Worm (Caenorhabditis elegans) whole organism, L4 larva: ENCODE measurements around the gene srsx-14.
A peak's percentile ranks its signal among the peaks of the same experiment; 100 is the strongest.

Source experiments
- F10B5.3 ChIP-seq: sonication (generic microtip); optimal IDR thresholded peaks from 2 replicates; lab custom pipeline; 2016; ENCODE audit warnings: mild to moderate bottlenecking, missing genetic modification characterization, missing compliant biosample characterization
- F37D6.2 ChIP-seq: sonication (generic microtip); optimal IDR thresholded peaks from 2 replicates; lab custom pipeline; 2016; ENCODE audit warnings: mild to moderate bottlenecking, missing genetic modification characterization, missing compliant biosample characterization
- R02D3.7 ChIP-seq: fragments of 150-350 bp; sonication (generic microtip); optimal IDR thresholded peaks from 3 replicates; lab custom pipeline; 2014; ENCODE audit warnings: missing biosample characterization, missing genetic modification characterization
- T20F7.1 ChIP-seq: fragments of 200-800 bp; sonication (Bioruptor generic); optimal IDR thresholded peaks from 2 replicates; lab custom pipeline; 2018; ENCODE audit warnings: mild to moderate bottlenecking, missing genetic modification characterization, missing compliant biosample characterization
- T26A8.4 ChIP-seq: fragments of 200-800 bp; sonication (Bioruptor generic); IDR thresholded peaks from 2 replicates; pipeline ENCODE4 v1.3.6; 2022; ENCODE audit warnings: missing genetic modification characterization, missing compliant biosample characterization
- Y105C5A.15 ChIP-seq: fragments of 200-800 bp; sonication (Bioruptor generic); IDR thresholded peaks from 2 replicates; pipeline ENCODE4 v1.3.6; 2022; ENCODE audit warnings: missing genetic modification characterization, missing compliant biosample characterization
- Y75B8A.6 ChIP-seq: fragments of 200-800 bp; sonication (Bioruptor generic); IDR thresholded peaks from 2 replicates; pipeline ENCODE4 v1.3.6; 2022; ENCODE audit warnings: missing genetic modification reagents, missing genetic modification characterization, missing compliant biosample characterization
- ZK337.2 ChIP-seq: fragments of 200-800 bp; sonication (Bioruptor generic); IDR thresholded peaks from 2 replicates; pipeline ENCODE4 v1.3.6; 2022; ENCODE audit warnings: missing genetic modification reagents, missing genetic modification characterization, missing compliant biosample characterization
- ZK546.5 ChIP-seq, 2 experiments: sonication (generic microtip); optimal IDR thresholded peaks; 2 replicates each; lab custom pipeline; 2017; ENCODE audit warnings: missing biosample characterization in 2 of 2, missing genetic modification characterization in 2 of 2
- aha-1 ChIP-seq: fragments of 150-350 bp; peaks from one replicate; lab custom pipeline; 2014; ENCODE audit warnings: missing biosample characterization, missing genetic modification characterization
- ama-1 ChIP-seq: fragments of 150-350 bp; optimal IDR thresholded peaks from 2 replicates; lab custom pipeline; 2014; ENCODE audit warnings: inconsistent platforms, mixed read lengths
- arid-1 ChIP-seq: fragments of 200-800 bp; sonication (Bioruptor generic); conservative IDR thresholded peaks from 2 replicates; pipeline ENCODE4 v1.3.6; 2022; ENCODE audit warnings: missing genetic modification reagents, missing genetic modification characterization, missing compliant biosample characterization
- attf-4 ChIP-seq: sonication (generic microtip); optimal IDR thresholded peaks from 3 replicates; lab custom pipeline; 2017; ENCODE audit warnings: missing biosample characterization, missing genetic modification characterization
- ceh-20 ChIP-seq: fragments of 200-800 bp; sonication (Bioruptor generic); IDR thresholded peaks from 2 replicates; pipeline ENCODE4 v1.3.6; 2022; ENCODE audit warnings: missing genetic modification reagents, missing genetic modification characterization, missing compliant biosample characterization
- ceh-32 ChIP-seq: sonication (generic microtip); optimal IDR thresholded peaks from 2 replicates; lab custom pipeline; 2016; ENCODE audit warnings: mild to moderate bottlenecking, missing genetic modification characterization, missing compliant biosample characterization; ENCODE audit not compliant: poor library complexity
- ceh-44 ChIP-seq: fragments of 200-800 bp; sonication (Bioruptor generic); IDR thresholded peaks from 2 replicates; pipeline ENCODE4 v1.3.6; 2022; ENCODE audit warnings: missing genetic modification reagents, missing genetic modification characterization, missing compliant biosample characterization
- daf-16 ChIP-seq, 3 experiments: sonication (generic microtip); optimal IDR thresholded peaks; 2 replicates each; lab custom pipeline; 2016 to 2017; ENCODE audit warnings: missing genetic modification characterization in 3 of 3, missing genetic modification reagents in 3 of 3, mild to moderate bottlenecking in 2 of 3, missing compliant biosample characterization in 2 of 3, missing biosample characterization in 1 of 3, moderate library complexity in 1 of 3
- dmd-6 ChIP-seq: fragments of 200-800 bp; sonication (Bioruptor generic); IDR thresholded peaks from 2 replicates; pipeline ENCODE4 v1.3.6; 2022; ENCODE audit warnings: missing genetic modification reagents, missing genetic modification characterization, missing compliant biosample characterization
- dve-1 ChIP-seq: sonication (generic microtip); optimal IDR thresholded peaks from 2 replicates; lab custom pipeline; 2017; ENCODE audit warnings: antibody characterized with exemption, mild to moderate bottlenecking, missing genetic modification characterization, missing compliant biosample characterization; ENCODE audit not compliant: insufficient read depth
- fkh-10 ChIP-seq: fragments of 150-350 bp; optimal IDR thresholded peaks from 2 replicates; lab custom pipeline; 2014; ENCODE audit warnings: missing biosample characterization, missing genetic modification reagents, missing genetic modification characterization
- gei-8 ChIP-seq: fragments of 200-800 bp; sonication (Bioruptor generic); optimal IDR thresholded peaks from 2 replicates; lab custom pipeline; 2018; ENCODE audit warnings: mild to moderate bottlenecking, missing genetic modification characterization, missing compliant biosample characterization
- hlh-11 ChIP-seq: fragments of 200-800 bp; sonication (Bioruptor generic); optimal IDR thresholded peaks from 2 replicates; lab custom pipeline; 2018; ENCODE audit warnings: mild to moderate bottlenecking, missing genetic modification characterization, missing compliant biosample characterization
- hlh-30 ChIP-seq: sonication (generic microtip); optimal IDR thresholded peaks from 2 replicates; lab custom pipeline; 2017; ENCODE audit warnings: antibody characterized with exemption, mild to moderate bottlenecking, missing genetic modification characterization, missing compliant biosample characterization; ENCODE audit not compliant: insufficient read depth
- lin-1 ChIP-seq: fragments of 200-800 bp; sonication (Bioruptor generic); IDR thresholded peaks from 2 replicates; pipeline ENCODE4 v1.3.6; 2022; ENCODE audit warnings: missing genetic modification reagents, missing genetic modification characterization, missing compliant biosample characterization
- lir-3 ChIP-seq: sonication (generic microtip); optimal IDR thresholded peaks from 2 replicates; lab custom pipeline; 2016; ENCODE audit warnings: mild to moderate bottlenecking, missing genetic modification characterization, missing compliant biosample characterization
- madf-9 ChIP-seq: fragments of 200-800 bp; sonication (Bioruptor generic); conservative IDR thresholded peaks from 2 replicates; pipeline ENCODE4 v1.3.6; 2022; ENCODE audit warnings: missing genetic modification reagents, missing genetic modification characterization, missing compliant biosample characterization
- mdt-29 ChIP-seq: fragments of 200-800 bp; sonication (Bioruptor generic); IDR thresholded peaks from 2 replicates; pipeline ENCODE4 v1.3.6; 2022; ENCODE audit warnings: missing genetic modification reagents, missing genetic modification characterization, missing compliant biosample characterization
- mes-2 ChIP-seq: sonication (generic microtip); optimal IDR thresholded peaks from 2 replicates; lab custom pipeline; 2016; ENCODE audit warnings: missing genotype, mild to moderate bottlenecking, missing genetic modification characterization, missing compliant biosample characterization; ENCODE audit not compliant: poor library complexity, severe bottlenecking
- mxl-2 ChIP-seq: fragments of 200-800 bp; sonication (Bioruptor generic); conservative IDR thresholded peaks from 2 replicates; pipeline ENCODE4 v1.3.6; 2022; ENCODE audit warnings: missing genetic modification reagents, missing genetic modification characterization, missing compliant biosample characterization
- mxl-3 ChIP-seq: fragments of 200-800 bp; sonication (Bioruptor generic); optimal IDR thresholded peaks from 2 replicates; lab custom pipeline; 2018; ENCODE audit warnings: mild to moderate bottlenecking, missing genetic modification characterization, missing compliant biosample characterization
- nhr-10 ChIP-seq: fragments of 150-350 bp; optimal IDR thresholded peaks from 2 replicates; lab custom pipeline; 2014; ENCODE audit warnings: missing biosample characterization, missing genetic modification characterization
- nhr-11 ChIP-seq: fragments of 150-350 bp; optimal IDR thresholded peaks from 2 replicates; lab custom pipeline; 2014; ENCODE audit warnings: missing biosample characterization, missing genetic modification characterization
- nhr-237 ChIP-seq: sonication (generic microtip); optimal IDR thresholded peaks from 2 replicates; lab custom pipeline; 2017; ENCODE audit warnings: missing biosample characterization, missing genetic modification characterization
- nhr-25 ChIP-seq: sonication (generic microtip); optimal IDR thresholded peaks from 2 replicates; lab custom pipeline; 2017; ENCODE audit warnings: missing genetic modification characterization, mild to moderate bottlenecking, missing compliant biosample characterization, antibody characterized with exemption, moderate library complexity, borderline replicate concordance; ENCODE audit not compliant: insufficient read depth
- nhr-28 ChIP-seq: fragments of 150-350 bp; optimal IDR thresholded peaks from 2 replicates; lab custom pipeline; 2014; ENCODE audit warnings: missing biosample characterization, missing genetic modification characterization
- nhr-41 ChIP-seq: fragments of 200-800 bp; sonication (Bioruptor generic); IDR thresholded peaks from 2 replicates; pipeline ENCODE4 v1.3.6; 2022; ENCODE audit warnings: missing genetic modification reagents, missing genetic modification characterization, missing compliant biosample characterization
- nhr-6 ChIP-seq: fragments of 150-350 bp; optimal IDR thresholded peaks from 2 replicates; lab custom pipeline; 2014; ENCODE audit warnings: missing biosample characterization, missing genetic modification characterization
- nhr-76 ChIP-seq: fragments of 150-350 bp; optimal IDR thresholded peaks from 2 replicates; lab custom pipeline; 2014; ENCODE audit warnings: missing biosample characterization, missing genetic modification characterization
- php-3 ChIP-seq: fragments of 200-800 bp; sonication (Bioruptor generic); IDR thresholded peaks from 2 replicates; pipeline ENCODE4 v1.3.6; 2022; ENCODE audit warnings: missing genetic modification reagents, missing genetic modification characterization, missing compliant biosample characterization
- pqm-1 ChIP-seq: sonication (generic microtip); optimal IDR thresholded peaks from 2 replicates; lab custom pipeline; 2017; ENCODE audit warnings: missing biosample characterization, missing genetic modification characterization
- rbr-2 ChIP-seq: sonication (generic microtip); optimal IDR thresholded peaks from 2 replicates; lab custom pipeline; 2016; ENCODE audit warnings: missing genotype, missing genetic modification characterization, missing compliant biosample characterization
- saeg-2 ChIP-seq: fragments of 200-800 bp; sonication (Bioruptor generic); IDR thresholded peaks from 2 replicates; pipeline ENCODE4 v1.3.6; 2022; ENCODE audit warnings: missing genetic modification reagents, missing genetic modification characterization, missing compliant biosample characterization
- set-16 ChIP-seq: fragments of 200-800 bp; sonication (Bioruptor generic); IDR thresholded peaks from 2 replicates; pipeline ENCODE4 v1.3.6; 2022; ENCODE audit warnings: missing genetic modification reagents, missing genetic modification characterization, missing compliant biosample characterization
- skn-1 ChIP-seq: fragments of 150-350 bp; optimal IDR thresholded peaks from 2 replicates; lab custom pipeline; 2014; ENCODE audit warnings: missing biosample characterization, missing genetic modification characterization
- snpc-1.2 ChIP-seq: fragments of 200-800 bp; sonication (Bioruptor generic); IDR thresholded peaks from 2 replicates; pipeline ENCODE4 v1.3.6; 2022; ENCODE audit warnings: missing genetic modification reagents, missing genetic modification characterization, missing compliant biosample characterization
- snpc-4 ChIP-seq: fragments of 150-350 bp; optimal IDR thresholded peaks from 2 replicates; lab custom pipeline; 2014; ENCODE audit warnings: missing biosample characterization, missing genetic modification characterization
- tra-1 ChIP-seq: fragments of 200-800 bp; sonication (Bioruptor generic); IDR thresholded peaks from 2 replicates; pipeline ENCODE4 v1.3.6; 2022; ENCODE audit warnings: missing genetic modification reagents, missing genetic modification characterization, missing compliant biosample characterization
- zfp-2 ChIP-seq: sonication (generic microtip); optimal IDR thresholded peaks from 2 replicates; lab custom pipeline; 2016; ENCODE audit warnings: mild to moderate bottlenecking, missing genetic modification characterization, missing compliant biosample characterization

srsx-14 gene

DNA sequence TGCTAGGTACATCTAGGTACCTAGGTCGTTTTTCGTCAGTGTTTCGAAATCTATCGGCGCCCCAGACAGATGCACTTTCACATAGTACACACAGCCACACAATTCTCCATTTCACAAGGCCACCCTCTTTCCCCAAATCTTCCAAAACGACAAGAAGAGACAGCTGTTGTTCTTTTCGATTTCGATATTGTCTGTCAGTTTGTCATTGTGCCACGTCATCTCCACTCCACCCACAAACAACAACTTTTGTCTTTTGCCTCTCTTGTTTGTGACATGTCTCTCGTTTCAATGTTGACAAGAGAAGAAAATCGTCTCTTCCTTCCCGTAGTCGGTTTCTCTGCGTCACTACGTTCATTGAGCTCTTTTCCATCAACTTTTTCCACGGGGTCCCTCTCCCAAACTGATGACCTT, 33.1 kb downstream of the srsx-14 start (continued):
- peak; percentile 50; the same call in 1 of the 2 replicates for TF ChIP-seq T26A8.4 (GFP tag; lab: Robert Waterston, UW)
- peak; percentile 50 for TF ChIP-seq dmd-6 (GFP tag; lab: Robert Waterston, UW)
- TF ChIP-seq tra-1 (GFP tag; lab: Robert Waterston, UW) = peak; percentile 26; the same call in 1 of the 2 replicates
- TF ChIP-seq ceh-44 = no peak
- no peak for TF ChIP-seq Y75B8A.6 (GFP tag; lab: Robert Waterston, UW)
- TF ChIP-seq rbr-2 (tag; lab: Kevin White, UChicago) = peak; percentile 61
- no peak for TF ChIP-seq snpc-4 (tag; lab: Kevin White, UChicago)
- no peak for TF ChIP-seq T20F7.1 (GFP tag; lab: Kevin White, UChicago)
- no peak for TF ChIP-seq lin-1 (GFP tag; lab: Robert Waterston, UW)
- no peak for TF ChIP-seq saeg-2 (GFP tag; lab: Robert Waterston, UW)
- TF ChIP-seq gei-8 (GFP tag; lab: Kevin White, UChicago) = no peak
- no peak for TF ChIP-seq mdt-29
- TF ChIP-seq lir-3 = no peak
- TF ChIP-seq madf-9 = no peak
- TF ChIP-seq Y105C5A.15 (GFP tag; lab: Robert Waterston, UW) = no peak
- TF ChIP-seq F10B5.3 (tag; lab: Kevin White, UChicago) = no peak
- TF ChIP-seq ceh-32 = no peak
- TF ChIP-seq, all 104 proteins: peak for 27

DNA sequence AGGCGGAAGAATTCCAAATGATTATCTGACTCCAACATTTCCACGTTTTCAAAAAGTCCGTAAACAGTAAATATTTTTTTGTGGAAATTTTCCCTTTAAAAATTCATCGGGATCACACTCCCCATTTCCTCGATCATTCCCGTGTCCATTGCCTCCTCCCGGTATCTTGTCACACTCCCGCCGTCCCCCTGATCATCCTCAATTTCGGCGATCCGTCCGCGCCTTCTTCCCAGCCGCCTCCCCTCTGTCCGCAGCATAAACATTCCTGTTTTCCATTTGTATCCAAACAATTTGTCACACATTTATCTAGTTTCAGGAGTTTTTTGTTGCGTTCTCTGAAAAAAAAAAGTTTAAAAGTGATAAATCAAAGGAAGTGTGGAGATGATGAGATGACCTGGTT, 34.0 kb downstream of the srsx-14 start:
- TF ChIP-seq ceh-20 (GFP tag; lab: Robert Waterston, UW) (no peak), snpc-1.2 (GFP tag; lab: Robert Waterston, UW) (no peak), hlh-30 (tag; lab: Kevin White, UChicago) (peak; percentile 62), hlh-11 (peak; percentile 64), php-3 (GFP tag; lab: Robert Waterston, UW) (no peak), skn-1 (no peak), ZK337.2 (GFP tag; lab: Robert Waterston, UW) (no peak), R02D3.7 (tag; lab: Kevin White, UChicago) (no peak), ZK546.5 (tag; optimal IDR thresholded peaks at IDR 0.05; lab: Kevin White, UChicago) (no peak), aha-1 (peak; percentile 71), nhr-28 (peak; percentile 55), fkh-10 (no peak), nhr-76 (tag; lab: Kevin White, UChicago) (no peak), daf-16 (GFP tag; optimal IDR thresholded peaks at IDR 0.05; lab: Kevin White, UChicago) (peak in 1 of 2 experiments; percentile 39), daf-16 (tag; optimal IDR thresholded peaks at IDR 0.05; lab: Kevin White, UChicago) (no peak), set-16 (GFP tag; lab: Robert Waterston, UW) (peak; percentile 50; the same call in 1 of the 2 replicates), mxl-3 (GFP tag; lab: Kevin White, UChicago) (peak; percentile 10)

DNA sequence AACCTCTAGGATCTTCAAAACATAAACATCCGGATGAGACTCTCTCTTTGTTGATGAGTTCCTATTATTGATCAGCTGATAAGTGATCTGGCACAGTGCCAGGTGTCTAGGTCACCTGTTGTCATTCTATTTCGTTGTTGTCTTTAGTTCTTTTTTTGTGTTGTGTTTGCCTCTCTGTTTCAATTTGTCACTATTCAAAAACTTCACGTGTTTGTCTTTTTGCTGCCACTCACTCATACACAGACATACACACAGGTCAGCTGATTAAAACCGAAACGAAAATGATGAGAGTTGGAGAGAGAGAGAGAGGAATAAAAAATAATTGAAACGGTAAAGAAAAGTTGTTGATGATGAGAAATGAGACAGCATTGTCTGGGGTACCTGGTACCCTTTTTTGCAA, 35.8 kb downstream of the srsx-14 start:
- TF ChIP-seq T26A8.4 (GFP tag; lab: Robert Waterston, UW) (0 out of 2 replicates have a peak, but pooled peaks have one; percentile 46), set-16 (GFP tag; lab: Robert Waterston, UW) (0 out of 2 replicates have a peak, but pooled peaks have one; percentile 9), arid-1 (0 out of 2 replicates have a peak, but pooled peaks have one; percentile 38), rbr-2 (tag; lab: Kevin White, UChicago) (no peak), hlh-11 (peak; percentile 98), nhr-10 (tag; lab: Kevin White, UChicago) (peak; percentile 22), mdt-29 (peak; percentile 89), zfp-2 (tag; lab: Kevin White, UChicago) (no peak), ama-1 (lab: Kevin White, UChicago) (peak; percentile 36), snpc-4 (tag; lab: Kevin White, UChicago) (peak; percentile 5), nhr-237 (tag; lab: Kevin White, UChicago) (no peak), mes-2 (tag; lab: Kevin White, UChicago) (peak; percentile 48), pqm-1 (tag; lab: Kevin White, UChicago) (peak; percentile 75), F37D6.2 (tag; lab: Kevin White, UChicago) (no peak), attf-4 (tag; lab: Kevin White, UChicago) (no peak), nhr-25 (tag; lab: Kevin White, UChicago) (peak; percentile 58), nhr-41 (GFP tag; lab: Robert Waterston, UW) (no peak), nhr-6 (peak; percentile 37), mxl-2 (GFP tag; lab: Robert Waterston, UW) (peak; percentile 64; the same call in 1 of the 2 replicates), nhr-11 (peak; percentile 85), dve-1 (peak; percentile 99), ceh-20 (GFP tag; lab: Robert Waterston, UW) (peak; percentile 69; the same call in 1 of the 2 replicates)
